Fruit fly (Drosophila melanogaster): ENCODE measurements around the gene loco.

loco gene

DNA sequence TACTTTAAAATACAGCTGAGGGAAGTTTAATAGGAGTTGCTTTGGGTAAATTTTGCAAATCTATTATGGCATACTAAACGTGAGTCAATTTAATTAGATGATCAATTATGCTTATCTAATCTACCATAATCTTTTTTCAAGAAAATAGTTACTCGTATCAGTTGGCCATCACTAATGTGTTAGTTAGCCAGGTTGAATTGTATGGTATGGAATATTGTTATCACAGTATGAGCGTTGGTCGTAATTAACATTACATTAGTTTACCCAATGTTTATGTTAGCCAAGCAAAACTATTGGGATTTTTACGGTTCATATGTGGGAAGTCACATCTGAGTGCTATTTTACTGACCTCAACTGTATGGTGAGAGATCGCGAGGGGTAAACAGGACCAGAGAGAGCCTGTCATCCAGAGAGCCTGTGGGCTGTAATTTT, 34.4 kb upstream of the loco start (continued):
- TF ChIP-seq CG8290 (GFP tag; optimal IDR thresholded peaks at IDR 0.05) (peak; percentile 83), CG8290 (tag; optimal IDR thresholded peaks at IDR 0.05) (peak in 1 of 2 experiments; percentile 81), sqz (GFP tag; optimal IDR thresholded peaks at IDR 0.05) (peak; percentile 60), pum (GFP tag; optimal IDR thresholded peaks at IDR 0.05) (peak; percentile 80), CG4404 (GFP tag; IDR thresholded peaks at IDR 0.05) (peak; percentile 82), Hr39 (optimal IDR thresholded peaks at IDR 0.05) (no peak), Doc2 (GFP tag; IDR thresholded peaks at IDR 0.05) (no peak), HLH4C (GFP tag; IDR thresholded peaks at IDR 0.05; ENCODE audit: partially characterized antibody) (no peak), br (optimal IDR thresholded peaks at IDR 0.05) (no peak), HLH3B (GFP tag; IDR thresholded peaks at IDR 0.05) (peak; percentile 31; the same call in 1 of the 2 replicates), Ssrp (tag; optimal IDR thresholded peaks at IDR 0.05) (peak; percentile 70), CG8089 (GFP tag; optimal IDR thresholded peaks at IDR 0.05) (peak; percentile 67), Camta (GFP tag; optimal IDR thresholded peaks at IDR 0.05) (peak; percentile 56), luna (GFP tag; optimal IDR thresholded peaks at IDR 0.05) (no peak), CG11696 (GFP tag; IDR thresholded peaks at IDR 0.05) (peak; percentile 96), dysf (GFP tag; IDR thresholded peaks at IDR 0.05) (peak; percentile 55; the same call in 2 of the 3 replicates), sug (tag; optimal IDR thresholded peaks at IDR 0.05) (peak; percentile 53), Abd-B (GFP tag; optimal IDR thresholded peaks at IDR 0.05) (peak; percentile 60), Atf-2 (GFP tag; optimal IDR thresholded peaks at IDR 0.05) (peak; percentile 77), nerfin-2 (GFP tag; IDR thresholded peaks at IDR 0.05; ENCODE audit: partially characterized antibody) (no peak), CG1602 (GFP tag; optimal IDR thresholded peaks at IDR 0.05) (peak; percentile 74), inv (GFP tag; IDR thresholded peaks at IDR 0.05; ENCODE audit: partially characterized antibody) (no peak), CG15269 (tag; optimal IDR thresholded peaks at IDR 0.05) (peak; percentile 50), PHDP (tag; optimal IDR thresholded peaks at IDR 0.05) (peak; percentile 48), btn (GFP tag; optimal IDR thresholded peaks at IDR 0.05) (peak; percentile 33), CG6683 (GFP tag; optimal IDR thresholded peaks at IDR 0.05) (no peak), gce (GFP tag; IDR thresholded peaks at IDR 0.05) (no peak), CG8478 (optimal IDR thresholded peaks at IDR 0.05) (no peak), vfl (GFP tag; optimal IDR thresholded peaks at IDR 0.05) (no peak), Hr51 (GFP tag; optimal IDR thresholded peaks at IDR 0.05) (peak in 1 of 2 experiments; percentile 71), tup (GFP tag; optimal IDR thresholded peaks at IDR 0.05) (no peak), CG12104 (GFP tag; optimal IDR thresholded peaks at IDR 0.05) (peak; percentile 49), HHEX (GFP tag; optimal IDR thresholded peaks at IDR 0.05) (peak; percentile 57), CG15073 (GFP tag; optimal IDR thresholded peaks at IDR 0.05) (peak; percentile 11), pzg (GFP tag; optimal IDR thresholded peaks at IDR 0.05) (no peak), lab (GFP tag; optimal IDR thresholded peaks at IDR 0.05) (peak; percentile 77), Pdp1 (GFP tag; optimal IDR thresholded peaks at IDR 0.05) (peak; percentile 69 to 79), zf30C (GFP tag; optimal IDR thresholded peaks at IDR 0.05) (no peak), her (GFP tag; optimal IDR thresholded peaks at IDR 0.05) (peak; percentile 41), tgo (GFP tag; IDR thresholded peaks at IDR 0.05) (peak; percentile 32; the same call in 1 of the 3 replicates), Gsc (GFP tag; IDR thresholded peaks at IDR 0.05) (no peak), lbe (GFP tag; optimal IDR thresholded peaks at IDR 0.05) (no peak), CG4328 (GFP tag; optimal IDR thresholded peaks at IDR 0.05) (no peak), dan (GFP tag; IDR thresholded peaks at IDR 0.05) (peak; percentile 71), Deaf1 (tag; optimal IDR thresholded peaks at IDR 0.05) (peak; percentile 20), CrebB (tag; optimal IDR thresholded peaks at IDR 0.05) (peak; percentile 19), CG32767 (GFP tag; IDR thresholded peaks at IDR 0.05) (0 out of 2 replicates have a peak, but pooled peaks have one; percentile 19), NK7.1 (GFP tag; optimal IDR thresholded peaks at IDR 0.05) (peak; percentile 51), B-H1 (GFP tag; IDR thresholded peaks at IDR 0.05) (no peak), CG7987 (GFP tag; optimal IDR thresholded peaks at IDR 0.05) (no peak), danr (GFP tag; IDR thresholded peaks at IDR 0.05) (no peak), CG11247 (GFP tag; IDR thresholded peaks at IDR 0.05) (no peak)
